Worm (Caenorhabditis elegans) whole organism, dauer: ENCODE data around the gene dmd-8.

Source experiments
- unc-62 ChIP-seq: sonication (generic microtip); optimal IDR thresholded peaks from 2 replicates; lab custom pipeline; 2017; ENCODE audit warnings: missing biosample characterization, missing genetic modification reagents, missing genetic modification characterization

Gene dmd-8

DNA sequence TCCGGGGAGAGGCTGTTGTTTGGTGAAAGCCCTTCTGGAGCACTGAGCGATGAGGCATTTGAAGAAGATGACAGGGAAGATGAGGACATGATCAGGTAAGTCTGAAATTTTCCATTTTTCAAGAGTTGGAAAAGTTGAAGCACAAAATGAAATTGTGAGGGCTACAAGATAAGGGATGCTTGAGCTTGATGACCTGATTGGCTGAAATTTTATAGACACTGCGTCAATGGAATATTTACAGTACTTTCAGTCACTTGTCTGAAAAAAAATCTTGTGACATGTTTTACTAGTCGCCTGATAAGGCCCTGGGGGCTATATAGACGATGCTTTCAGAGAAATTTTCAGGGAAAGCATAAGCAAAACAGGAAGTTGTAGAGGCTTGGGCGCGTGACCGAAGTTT is at the start of gene dmd-8:
dmd-8 (minus strand) TSS at position 101 of the 400 bp plus-strand sequence.
- TF ChIP-seq unc-62 (GFP tag; lab: Kevin White, UChicago) = no peak

ce11 chrV:385488-385887 is 49.2 kb upstream of the dmd-8 start, which contains the start of gene lipl-5:
lipl-5 (plus strand) TSS chrV:385746.
- TF ChIP-seq unc-62 (GFP tag; lab: Kevin White, UChicago) = no peak

- TF ChIP-seq unc-62 (GFP tag; lab: Kevin White, UChicago) = no peak
These were observed 48.3 kb upstream of the dmd-8 start for ce11 chrV:384511-384910.

DNA sequence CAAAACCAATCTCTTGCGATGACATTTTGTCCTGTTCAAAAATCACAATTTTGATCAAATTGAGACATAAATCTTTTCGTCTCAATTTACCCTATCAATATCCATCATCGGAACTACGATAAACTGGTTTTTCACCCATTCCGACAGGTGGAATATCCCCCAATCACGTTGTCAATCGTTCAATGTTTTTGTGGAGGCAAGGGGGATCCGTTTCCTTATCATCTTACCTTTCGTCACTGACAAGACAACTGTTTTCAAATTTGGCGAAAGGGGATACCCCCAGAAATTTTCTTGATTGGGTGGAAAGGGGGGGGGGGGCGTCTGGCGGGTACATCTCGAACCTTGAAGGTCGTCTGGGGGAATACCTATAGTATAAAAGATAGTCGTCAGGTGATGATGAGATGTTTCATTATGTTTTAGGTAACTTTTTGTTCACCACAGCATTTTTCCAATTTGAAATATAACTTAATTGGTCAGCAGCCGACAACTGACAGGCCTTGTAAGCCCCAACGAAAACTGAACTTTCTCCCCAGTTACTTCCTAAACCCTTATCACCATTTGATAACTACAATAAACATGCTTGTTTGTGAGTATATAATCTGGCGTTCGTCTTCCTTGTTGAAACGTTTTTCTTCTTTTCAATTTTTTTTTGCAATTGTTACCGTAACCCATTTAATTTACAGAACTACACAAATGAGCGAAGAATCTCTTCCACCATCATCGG is 45.1 kb upstream of the dmd-8 start, which contains the start of gene ZK6.8:
ZK6.8 (plus strand) TSS at position 682 of the 724 bp plus-strand sequence.
- TF ChIP-seq unc-62 (GFP tag; lab: Kevin White, UChicago) = no peak

DNA sequence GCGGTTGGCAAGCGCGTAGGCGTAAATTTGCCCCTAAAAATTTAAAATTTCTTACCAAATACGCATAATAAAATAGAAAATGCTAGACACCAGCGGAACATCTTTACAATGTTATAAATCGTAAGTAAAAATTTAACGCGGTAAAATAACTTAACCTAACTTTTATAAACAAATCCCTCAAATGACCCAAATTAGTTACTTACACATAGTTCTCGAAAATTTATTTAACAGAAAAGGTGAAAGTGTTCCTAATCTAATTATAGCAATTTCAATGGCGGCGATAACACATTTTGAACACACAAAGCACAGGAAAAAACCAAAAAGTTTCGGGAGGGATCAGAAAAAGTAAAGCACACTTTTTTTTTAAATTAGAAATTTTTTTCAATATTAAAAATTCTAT is 43.9 kb upstream of the dmd-8 start, which contains the start of gene mltn-8:
mltn-8 (minus strand) TSS at position 101 of the 400 bp plus-strand sequence.
- TF ChIP-seq unc-62 (GFP tag; lab: Kevin White, UChicago) = no peak

DNA sequence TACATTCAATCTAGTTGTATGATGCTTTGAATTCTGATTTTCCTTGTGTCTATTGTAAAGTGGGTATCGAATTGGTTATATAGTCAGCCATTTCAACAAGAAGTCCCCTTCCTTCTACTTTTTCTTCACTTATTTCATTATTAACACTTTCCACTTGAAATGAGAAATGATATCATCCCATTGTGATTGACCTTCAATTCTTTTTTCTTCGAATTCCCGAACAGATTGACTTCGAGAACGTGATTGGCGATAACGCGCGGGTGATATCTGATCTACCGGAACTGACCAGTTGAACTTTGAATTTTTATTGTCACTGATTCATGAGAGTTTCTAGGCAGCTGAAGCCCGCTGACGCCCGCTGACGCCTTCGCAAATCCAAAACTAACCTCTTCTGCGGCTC is 42.0 kb upstream of the dmd-8 start:
- no peak for TF ChIP-seq unc-62 (GFP tag; lab: Kevin White, UChicago)

DNA sequence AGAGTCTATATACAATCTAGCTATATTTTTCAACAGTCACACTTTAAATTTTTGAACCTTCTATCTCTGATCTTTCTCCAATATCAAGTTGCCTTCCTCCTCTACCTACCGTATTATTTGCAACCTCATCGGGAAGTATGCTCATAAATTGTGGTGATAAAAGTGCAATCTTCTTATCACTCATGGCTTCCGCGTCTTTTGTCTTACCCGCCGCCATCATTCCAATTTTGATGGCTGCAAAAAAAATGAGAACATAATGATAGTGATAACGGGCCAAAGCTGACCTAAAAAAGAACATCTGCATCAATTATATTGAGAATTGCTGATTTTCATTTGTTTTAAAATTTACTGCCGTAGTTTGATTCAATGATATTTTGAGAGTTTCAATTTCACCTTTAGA is 40.5 kb upstream of the dmd-8 start:
- TF ChIP-seq unc-62 (GFP tag; lab: Kevin White, UChicago) = no peak

- no peak for TF ChIP-seq unc-62 (GFP tag; lab: Kevin White, UChicago)
These were observed 36.9 kb upstream of the dmd-8 start for ce11 chrV:373192-373591.

DNA sequence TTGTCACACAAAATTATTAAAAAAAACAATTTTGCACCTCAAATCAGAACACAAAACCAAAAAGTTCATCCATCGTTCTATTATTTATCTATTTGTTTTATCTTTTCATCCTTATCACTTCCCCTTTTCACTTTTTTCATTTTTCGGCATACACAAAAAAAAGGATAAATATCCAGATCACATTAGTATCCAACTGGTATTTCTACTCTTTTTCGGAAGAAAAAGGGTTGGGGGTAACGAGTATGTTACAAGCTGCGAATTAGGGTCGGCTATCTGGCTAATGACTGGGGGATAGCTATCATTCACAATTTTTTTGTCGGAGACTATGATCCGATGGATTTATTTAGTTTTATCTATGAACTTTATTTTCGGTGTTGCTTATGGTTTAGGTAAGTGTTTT is 33.8 kb upstream of the dmd-8 start, which contains the start of gene mltn-7:
mltn-7 (plus strand) TSS at position 301 of the 400 bp plus-strand sequence.
- no peak for TF ChIP-seq unc-62 (GFP tag; lab: Kevin White, UChicago)

DNA sequence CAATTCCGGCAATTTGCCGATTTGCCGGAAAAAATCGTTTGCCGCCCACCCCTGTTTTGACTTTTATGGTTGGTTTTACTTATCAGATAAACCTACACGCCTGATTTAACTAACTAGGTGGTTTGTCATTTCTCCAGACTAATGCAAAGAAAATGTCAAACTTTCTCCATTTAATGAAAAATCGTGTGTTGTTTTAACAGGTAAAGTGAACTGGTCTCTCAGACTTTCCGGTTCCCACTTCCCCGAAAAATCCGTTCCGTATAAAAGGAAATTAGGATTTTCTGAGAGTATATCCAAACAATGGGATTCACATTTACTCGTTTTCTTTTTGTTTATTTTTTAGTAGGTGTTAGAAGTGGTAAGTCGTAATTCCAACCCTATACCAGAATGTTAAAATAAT is 28.4 kb upstream of the dmd-8 start, which contains the start of gene mltn-6:
mltn-6 (plus strand) TSS at position 301 of the 400 bp plus-strand sequence.
- TF ChIP-seq unc-62 (GFP tag; lab: Kevin White, UChicago) = no peak

DNA sequence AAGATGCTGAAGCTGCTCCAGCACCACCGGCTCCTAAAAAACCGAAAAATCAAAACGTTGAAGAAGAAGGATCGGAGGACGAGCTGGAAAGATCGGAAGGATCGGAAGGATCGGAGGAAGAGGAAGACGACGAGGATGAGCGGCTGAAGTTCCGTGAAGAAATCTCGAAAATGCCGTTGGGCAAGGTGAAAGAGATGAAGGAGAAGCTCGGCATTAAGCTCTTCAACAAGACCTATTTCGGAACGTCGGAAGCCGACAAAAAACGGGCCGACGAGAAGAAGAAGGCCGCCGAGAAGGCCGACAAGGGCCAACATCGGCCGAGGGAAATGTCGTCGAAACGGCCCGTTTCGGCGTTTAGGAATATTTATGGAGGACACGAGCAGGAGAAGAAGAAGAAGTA is 25.0 kb upstream of the dmd-8 start:
- TF ChIP-seq unc-62 (GFP tag; lab: Kevin White, UChicago) = no peak

- no peak for TF ChIP-seq unc-62 (GFP tag; lab: Kevin White, UChicago)
These were observed 23.8 kb upstream of the dmd-8 start for ce11 chrV:360068-360467.

ce11 chrV:359466-359865 is 23.2 kb upstream of the dmd-8 start, which contains the start of gene T22H9.1:
T22H9.1 (plus strand) TSS chrV:359766.
- no peak for TF ChIP-seq unc-62 (GFP tag; lab: Kevin White, UChicago)

- TF ChIP-seq unc-62 (GFP tag; lab: Kevin White, UChicago) = no peak
These were observed 22.2 kb upstream of the dmd-8 start for ce11 chrV:358473-358872.

- no peak for TF ChIP-seq unc-62 (GFP tag; lab: Kevin White, UChicago)
These were observed 20.9 kb upstream of the dmd-8 start for ce11 chrV:356959-357702.

DNA sequence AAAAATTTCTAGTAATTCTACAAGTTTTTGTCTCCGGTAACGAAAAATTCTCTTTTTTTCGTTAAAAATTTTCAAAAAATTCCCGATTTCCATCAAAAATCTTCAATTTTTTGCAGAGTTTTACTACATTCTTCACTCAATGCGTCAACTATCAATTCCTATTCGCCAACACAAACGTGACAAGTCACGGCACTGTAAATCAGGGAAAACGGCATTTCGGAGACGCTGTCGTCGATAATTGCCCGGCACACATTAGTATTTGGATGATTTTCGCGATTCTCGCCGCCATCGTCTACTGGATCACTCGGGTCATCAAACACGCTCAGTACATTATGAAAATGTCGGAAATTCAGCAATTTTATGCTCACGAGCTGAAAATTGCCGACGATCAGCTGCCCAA is 15.5 kb upstream of the dmd-8 start:
- TF ChIP-seq unc-62 (GFP tag; lab: Kevin White, UChicago) = no peak
